Worm (Caenorhabditis elegans) whole organism, L2 larva: ENCODE measurements around the gene ZK783.7.

ENCODE experiments used
- alr-1 ChIP-seq: fragments of 150-350 bp; optimal IDR thresholded peaks from 2 replicates; lab custom pipeline; 2014; ENCODE audit warnings: missing biosample characterization, missing genetic modification characterization
- ama-1 ChIP-seq: fragments of 150-350 bp; optimal IDR thresholded peaks from 2 replicates; lab custom pipeline; 2018; ENCODE audit warnings: inconsistent platforms
- peb-1 ChIP-seq: fragments of 150-350 bp; optimal IDR thresholded peaks from 2 replicates; lab custom pipeline; 2014; ENCODE audit warnings: missing biosample characterization, missing genetic modification characterization

- no peak for TF ChIP-seq ama-1 (lab: Kevin White, UChicago)
- no peak for TF ChIP-seq alr-1 (tag; lab: Kevin White, UChicago)
- TF ChIP-seq peb-1 (tag; lab: Kevin White, UChicago) = no peak
These were observed 13.4 kb upstream of the ZK783.7 start, which contains the start of gene upp-1 for ce11 chrIII:7643084-7643483.
